Worm (Caenorhabditis elegans) whole organism, mixed stage, embryonic: ENCODE data around the gene W02F12.8.

Source experiments
- blmp-1 ChIP-seq: fragments of 150-350 bp; optimal IDR thresholded peaks from 2 replicates; lab custom pipeline; 2014; ENCODE audit warnings: missing biosample characterization, missing genetic modification characterization
- ceh-43 ChIP-seq: fragments of 200-800 bp; sonication (Bioruptor generic); optimal IDR thresholded peaks from 2 replicates; lab custom pipeline; 2018; ENCODE audit warnings: mild to moderate bottlenecking, missing genetic modification characterization, moderate library complexity, missing compliant biosample characterization
- elt-3 ChIP-seq: fragments of 150-350 bp; optimal IDR thresholded peaks from 2 replicates; lab custom pipeline; 2014; ENCODE audit warnings: missing biosample characterization, missing genetic modification characterization
- lin-13 ChIP-seq: fragments of 150-350 bp; optimal IDR thresholded peaks from 2 replicates; lab custom pipeline; 2014; ENCODE audit warnings: missing biosample characterization, missing genetic modification characterization
- lsy-2 ChIP-seq: fragments of 150-350 bp; optimal IDR thresholded peaks from 2 replicates; lab custom pipeline; 2014; ENCODE audit warnings: missing biosample characterization, missing genetic modification characterization
- nhr-12 ChIP-seq: fragments of 150-350 bp; optimal IDR thresholded peaks from 2 replicates; lab custom pipeline; 2014; ENCODE audit warnings: missing biosample characterization, missing genetic modification characterization
- nhr-237 ChIP-seq: fragments of 150-350 bp; optimal IDR thresholded peaks from 2 replicates; lab custom pipeline; 2014; ENCODE audit warnings: missing biosample characterization, missing genetic modification characterization
- pha-4 ChIP-seq: fragments of 150-350 bp; optimal IDR thresholded peaks from 2 replicates; lab custom pipeline; 2018; ENCODE audit warnings: missing biosample characterization, missing genetic modification reagents, missing genetic modification characterization
- snpc-4 ChIP-seq: fragments of 150-350 bp; optimal IDR thresholded peaks from 2 replicates; lab custom pipeline; 2014; ENCODE audit warnings: missing biosample characterization, missing genetic modification characterization

DNA sequence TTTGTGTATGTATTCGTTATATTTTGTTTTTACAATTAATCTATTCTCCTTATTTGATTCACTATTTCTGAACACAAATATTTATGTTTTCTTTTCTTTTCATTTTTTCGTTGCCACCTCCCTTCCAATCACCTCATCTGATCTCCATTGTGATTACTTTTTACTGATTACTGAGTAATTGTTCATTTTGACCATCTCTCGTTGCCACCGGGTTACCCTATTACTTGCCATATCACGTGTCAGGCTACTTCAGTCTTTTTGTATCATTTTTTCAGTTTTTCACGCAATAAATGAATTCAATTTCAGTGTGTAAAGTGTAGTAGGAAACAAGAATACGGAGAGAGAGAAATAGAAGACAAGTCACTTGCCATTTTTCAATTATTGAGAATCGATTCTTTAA lies 42.5 kb downstream of the W02F12.8 start, which contains the start of gene T10H9.8:
- no peak for TF ChIP-seq nhr-12 (tag; lab: Kevin White, UChicago)
- TF ChIP-seq lin-13 (tag; lab: Kevin White, UChicago): no peak
- no peak for TF ChIP-seq elt-3 (tag; lab: Kevin White, UChicago)
- TF ChIP-seq ceh-43: no peak
- no peak for TF ChIP-seq lsy-2 (tag; lab: Kevin White, UChicago)
- TF ChIP-seq snpc-4 (tag; lab: Kevin White, UChicago): no peak
- TF ChIP-seq nhr-237 (tag; lab: Kevin White, UChicago): no peak
- no peak for TF ChIP-seq blmp-1
- no peak for TF ChIP-seq pha-4 (tag; lab: Kevin White, UChicago)
